Worm (Caenorhabditis elegans): ENCODE measurements around the gene K11H3.3.

ce11 chrIII:9899720-9900119 lies 48.1 kb downstream of the K11H3.3 start:
- TF ChIP-seq ets-7 (tag; optimal IDR thresholded peaks at IDR 0.05) = no peak
- no peak for TF ChIP-seq ceh-13 (GFP tag; optimal IDR thresholded peaks at IDR 0.05)
- TF ChIP-seq flt-1 (GFP tag; IDR thresholded peaks at IDR 0.05) = no peak
- TF ChIP-seq B0310.2 (tag; optimal IDR thresholded peaks at IDR 0.05) = no peak
- no peak for TF ChIP-seq F13C5.2 (tag; optimal IDR thresholded peaks at IDR 0.05)
- no peak for TF ChIP-seq ama-1 (optimal IDR thresholded peaks at IDR 0.05)
- no peak for TF ChIP-seq scrt-1 (GFP tag; IDR thresholded peaks at IDR 0.05)
